Fruit fly (Drosophila melanogaster) whole organism, embryonic: ENCODE data around the gene CG13403.

Experiments used
- CG10366 ChIP-seq: fragments of 200-800 bp; sonication (Bioruptor generic); IDR thresholded peaks from 2 replicates; pipeline ENCODE4 v1.3.6; 2022; ENCODE audit warnings: missing biosample characterization, missing genetic modification characterization
- CG10565 ChIP-seq: fragments of 200-800 bp; sonication (Bioruptor generic); optimal IDR thresholded peaks from 3 replicates; lab custom pipeline; 2016; ENCODE audit warnings: missing biosample characterization, mild to moderate bottlenecking, missing genetic modification characterization
- CG10979 ChIP-seq: fragments of 200-800 bp; sonication (Bioruptor generic); optimal IDR thresholded peaks from 2 replicates; lab custom pipeline; 2018; ENCODE audit warnings: missing biosample characterization, mild to moderate bottlenecking, missing genetic modification characterization, moderate library complexity
- CG13123 ChIP-seq: fragments of 200-800 bp; sonication (Bioruptor generic); optimal IDR thresholded peaks from 2 replicates; lab custom pipeline; 2016; ENCODE audit warnings: missing biosample characterization, missing genetic modification characterization
- CG13296 ChIP-seq: fragments of 200-800 bp; sonication (Bioruptor generic); optimal IDR thresholded peaks from 3 replicates; lab custom pipeline; 2018; ENCODE audit warnings: missing biosample characterization, mild to moderate bottlenecking, missing genetic modification characterization
- CG15601 ChIP-seq: fragments of 200-800 bp; sonication (Bioruptor generic); optimal IDR thresholded peaks from 3 replicates; lab custom pipeline; 2019; ENCODE audit warnings: missing biosample characterization, mild to moderate bottlenecking, missing genetic modification characterization, moderate library complexity
- CG1832 ChIP-seq: fragments of 200-800 bp; sonication (Bioruptor generic); optimal IDR thresholded peaks from 2 replicates; lab custom pipeline; 2017; ENCODE audit warnings: missing biosample characterization, mild to moderate bottlenecking, missing genetic modification characterization, inconsistent platforms
- CG18599 ChIP-seq: fragments of 200-800 bp; sonication (Bioruptor generic); optimal IDR thresholded peaks from 3 replicates; lab custom pipeline; 2017; ENCODE audit warnings: missing biosample characterization, missing genetic modification characterization, mild to moderate bottlenecking, moderate library complexity, missing genetic modification reagents
- CG18764 ChIP-seq: fragments of 200-800 bp; sonication (Bioruptor generic); optimal IDR thresholded peaks from 3 replicates; lab custom pipeline; 2016; ENCODE audit warnings: missing biosample characterization, missing genetic modification characterization
- CG32767 ChIP-seq: fragments of 200-800 bp; sonication (Bioruptor generic); IDR thresholded peaks from 2 replicates; pipeline ENCODE4 v1.3.6; 2022; ENCODE audit warnings: missing biosample characterization, missing genetic modification characterization
- CG34376 ChIP-seq: fragments of 200-800 bp; sonication (Bioruptor generic); optimal IDR thresholded peaks from 2 replicates; lab custom pipeline; 2018; ENCODE audit warnings: missing biosample characterization, mild to moderate bottlenecking, missing genetic modification characterization
- Chrac-16 ChIP-seq: fragments of 200-800 bp; sonication (Bioruptor generic); optimal IDR thresholded peaks from 3 replicates; lab custom pipeline; 2016; ENCODE audit warnings: missing biosample characterization, missing genetic modification characterization
- CoRest ChIP-seq: fragments of 200-800 bp; sonication (Bioruptor generic); optimal IDR thresholded peaks from 3 replicates; lab custom pipeline; 2018; ENCODE audit warnings: missing biosample characterization, mild to moderate bottlenecking, missing genetic modification characterization, moderate library complexity
- D ChIP-seq, 2 experiments: fragments of 200-800 bp in 1 of 2; fragments of >200 bp in 1 of 2; sonication (Bioruptor generic) in 1 of 2; optimal IDR thresholded peaks; 2 replicates in 1 of 2; 3 replicates in 1 of 2; lab custom pipeline; 2017; ENCODE audit warnings: mild to moderate bottlenecking in 1 of 2, missing biosample characterization in 1 of 2, missing genetic modification characterization in 1 of 2, missing genetic modification reagents in 1 of 2
- Hr78 ChIP-seq, 2 experiments: fragments of 200-800 bp in 1 of 2; fragments of >200 bp in 1 of 2; sonication (Bioruptor generic) in 1 of 2; optimal IDR thresholded peaks; 2 replicates each; lab custom pipeline; 2017 to 2019; ENCODE audit warnings: missing biosample characterization in 2 of 2, missing genetic modification characterization in 2 of 2, mild to moderate bottlenecking in 1 of 2, moderate library complexity in 1 of 2
- MBD-R2 ChIP-seq: fragments of 200-800 bp; sonication (Bioruptor generic); IDR thresholded peaks from 2 replicates; pipeline ENCODE4 v1.3.6; 2022; ENCODE audit warnings: missing biosample characterization, missing genetic modification characterization
- Med ChIP-seq: fragments of 200-800 bp; sonication (Bioruptor generic); peaks from one replicate; lab custom pipeline; 2016; ENCODE audit warnings: missing biosample characterization, missing genetic modification characterization, mild to moderate bottlenecking, inconsistent platforms, moderate library complexity
- Ptx1 ChIP-seq: fragments of 200-800 bp; sonication (Bioruptor generic); IDR thresholded peaks from 2 replicates; pipeline ENCODE4 v1.3.6; 2022; ENCODE audit warnings: missing biosample characterization, missing genetic modification characterization
- Sry-δ ChIP-seq: fragments of 200-800 bp; sonication (Bioruptor generic); optimal IDR thresholded peaks from 2 replicates; lab custom pipeline; 2016; ENCODE audit warnings: missing biosample characterization, missing genetic modification characterization
- Stat92E ChIP-seq, 3 experiments: fragments of >200 bp in 2 of 3; fragments of 200-800 bp in 1 of 3; sonication (Bioruptor generic) in 1 of 3; optimal IDR thresholded peaks; 2 replicates each; lab custom pipeline; 2017 to 2019; ENCODE audit warnings: missing biosample characterization in 3 of 3, missing genetic modification characterization in 3 of 3, mild to moderate bottlenecking in 1 of 3, moderate library complexity in 1 of 3
- Xrp1 ChIP-seq: fragments of 200-800 bp; sonication (Bioruptor generic); IDR thresholded peaks from 2 replicates; pipeline ENCODE4 v1.3.6; 2022; ENCODE audit warnings: missing biosample characterization, missing genetic modification characterization
- btn ChIP-seq: fragments of 200-800 bp; sonication (Bioruptor generic); optimal IDR thresholded peaks from 2 replicates; lab custom pipeline; 2016; ENCODE audit warnings: missing biosample characterization, missing genetic modification characterization
- cato ChIP-seq: fragments of 200-800 bp; sonication (Bioruptor generic); optimal IDR thresholded peaks from 2 replicates; lab custom pipeline; 2016; ENCODE audit warnings: missing biosample characterization, missing genetic modification characterization, borderline replicate concordance
- cg ChIP-seq: fragments of 200-800 bp; sonication (Bioruptor generic); optimal IDR thresholded peaks from 3 replicates; lab custom pipeline; 2019; ENCODE audit warnings: missing biosample characterization, mild to moderate bottlenecking, missing genetic modification characterization, moderate library complexity
- croc ChIP-seq: fragments of 200-800 bp; sonication (Bioruptor generic); conservative IDR thresholded peaks from 3 replicates; pipeline ENCODE4 v1.3.6; 2022; ENCODE audit warnings: missing biosample characterization, missing genetic modification characterization
- crp ChIP-seq, 2 experiments: fragments of 200-800 bp; sonication (Bioruptor generic); optimal IDR thresholded peaks; 2 replicates in 1 of 2; 3 replicates in 1 of 2; lab custom pipeline; 2017; ENCODE audit warnings: missing biosample characterization in 2 of 2, missing genetic modification characterization in 2 of 2, mild to moderate bottlenecking in 1 of 2, moderate library complexity in 1 of 2
- ems ChIP-seq: fragments of 200-800 bp; sonication (Bioruptor generic); optimal IDR thresholded peaks from 3 replicates; lab custom pipeline; 2016; ENCODE audit warnings: missing biosample characterization, missing genetic modification characterization
- eve ChIP-seq, 2 experiments: fragments of >200 bp; optimal IDR thresholded peaks; 2 replicates each; lab custom pipeline; 2017; ENCODE audit warnings: missing biosample characterization in 2 of 2, missing genetic modification characterization in 2 of 2
- grau ChIP-seq: fragments of 200-800 bp; optimal IDR thresholded peaks from 3 replicates; lab custom pipeline; 2019; ENCODE audit warnings: missing biosample characterization, mild to moderate bottlenecking, missing genetic modification characterization, moderate library complexity
- gsb ChIP-seq: fragments of 200-800 bp; sonication (Bioruptor generic); IDR thresholded peaks from 2 replicates; pipeline ENCODE4 v1.3.6; 2022; ENCODE audit warnings: missing biosample characterization, missing genetic modification characterization
- jumu ChIP-seq: fragments of 200-800 bp; sonication (Bioruptor generic); optimal IDR thresholded peaks from 3 replicates; lab custom pipeline; 2016; ENCODE audit warnings: missing biosample characterization, missing genetic modification characterization
- kay ChIP-seq: fragments of 200-800 bp; sonication (Bioruptor generic); optimal IDR thresholded peaks from 2 replicates; lab custom pipeline; 2016; ENCODE audit warnings: missing biosample characterization, missing genetic modification characterization
- knrl ChIP-seq: fragments of 200-800 bp; sonication (Bioruptor generic); IDR thresholded peaks from 3 replicates; pipeline ENCODE4 v1.3.6; 2022; ENCODE audit warnings: missing biosample characterization, missing genetic modification characterization; ENCODE audit not compliant: partially characterized antibody
- lov ChIP-seq, 2 experiments: fragments of 200-800 bp in 1 of 2; fragments of >200 bp in 1 of 2; sonication (Bioruptor generic) in 1 of 2; IDR thresholded peaks in 1 of 2; optimal IDR thresholded peaks in 1 of 2; 2 replicates in 1 of 2; 3 replicates in 1 of 2; pipeline versions ENCODE4 v1.3.6 to Lab custom; 2017 to 2022; ENCODE audit warnings: missing biosample characterization in 1 of 2, missing genetic modification characterization in 1 of 2
- mirr ChIP-seq: fragments of 200-800 bp; sonication (Bioruptor generic); optimal IDR thresholded peaks from 3 replicates; lab custom pipeline; 2018; ENCODE audit warnings: missing biosample characterization, mild to moderate bottlenecking, missing genetic modification characterization
- nmo ChIP-seq: fragments of 200-800 bp; sonication (Bioruptor generic); optimal IDR thresholded peaks from 2 replicates; lab custom pipeline; 2018; ENCODE audit warnings: missing biosample characterization, mild to moderate bottlenecking, missing genetic modification characterization, moderate library complexity
- pfk ChIP-seq: fragments of 200-800 bp; sonication (Bioruptor generic); optimal IDR thresholded peaks from 2 replicates; lab custom pipeline; 2018; ENCODE audit warnings: missing biosample characterization, mild to moderate bottlenecking, missing genetic modification characterization, moderate library complexity
- pita ChIP-seq: fragments of 200-800 bp; sonication (Bioruptor generic); optimal IDR thresholded peaks from 2 replicates; lab custom pipeline; 2017; ENCODE audit warnings: missing biosample characterization, mild to moderate bottlenecking, missing genetic modification characterization
- pum ChIP-seq: fragments of 200-800 bp; sonication (Bioruptor generic); optimal IDR thresholded peaks from 2 replicates; lab custom pipeline; 2016; ENCODE audit warnings: missing biosample characterization, missing genetic modification characterization
- pzg ChIP-seq: fragments of 200-800 bp; sonication (Bioruptor generic); optimal IDR thresholded peaks from 3 replicates; lab custom pipeline; 2018; ENCODE audit warnings: missing biosample characterization, mild to moderate bottlenecking, missing genetic modification characterization, moderate library complexity
- scrt ChIP-seq: fragments of 200-800 bp; sonication (Bioruptor generic); optimal IDR thresholded peaks from 2 replicates; lab custom pipeline; 2018; ENCODE audit warnings: missing biosample characterization, mild to moderate bottlenecking, missing genetic modification characterization, moderate library complexity
- so ChIP-seq: fragments of 200-800 bp; sonication (Bioruptor generic); IDR thresholded peaks from 3 replicates; pipeline ENCODE4 v1.3.6; 2022; ENCODE audit warnings: missing biosample characterization, missing genetic modification characterization
- toy ChIP-seq: fragments of 200-800 bp; sonication (Bioruptor generic); IDR thresholded peaks from 2 replicates; pipeline ENCODE4 v1.3.6; 2022; ENCODE audit warnings: missing biosample characterization, missing genetic modification characterization
- zen ChIP-seq: fragments of 200-800 bp; sonication (Bioruptor generic); optimal IDR thresholded peaks from 3 replicates; lab custom pipeline; 2018; ENCODE audit warnings: missing biosample characterization, mild to moderate bottlenecking, missing genetic modification characterization, moderate library complexity

CG13403 gene

DNA sequence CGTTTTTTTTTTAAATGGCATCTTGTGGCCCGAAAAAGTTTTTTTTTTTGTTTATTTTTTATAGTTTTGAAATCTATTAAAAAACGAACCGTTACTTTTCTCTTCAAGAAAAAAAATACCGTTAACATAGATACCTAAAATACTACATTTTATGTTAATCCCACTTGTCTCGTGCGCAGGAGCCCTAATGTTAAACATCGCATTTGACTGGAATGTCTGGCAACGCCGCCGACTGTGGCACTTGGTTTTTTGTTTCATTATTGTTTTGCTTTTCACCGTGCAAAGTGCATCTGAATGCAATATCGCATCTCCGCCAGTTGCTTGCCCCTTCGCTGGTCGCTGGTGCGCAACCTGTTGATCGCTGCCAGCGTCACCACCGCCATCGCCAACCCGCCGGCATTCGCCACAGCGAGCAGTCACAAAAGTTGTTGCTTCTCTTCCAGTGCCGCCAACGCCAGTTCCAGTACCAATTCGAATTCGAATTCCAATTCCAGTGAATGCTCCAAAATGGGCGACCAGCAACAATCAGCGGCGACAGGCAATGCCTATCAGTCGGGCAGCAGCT is 8.2 kb upstream of the CG13403 start, which contains the start of gene CG11590 (continued):
- TF ChIP-seq zen (tag; lab: Kevin White, UChicago) (no peak), pita (GFP tag; lab: Kevin White, UChicago) (no peak), Med (no peak), CG18764 (GFP tag; lab: Kevin White, UChicago) (peak; percentile 96), pzg (peak; percentile 27), CG1832 (GFP tag; lab: Kevin White, UChicago) (no peak), pum (no peak), CG32767 (no peak), grau (tag; lab: Kevin White, UChicago) (no peak), Chrac-16 (GFP tag; lab: Kevin White, UChicago) (no peak), CG34376 (GFP tag; lab: Kevin White, UChicago) (no peak), crp (GFP tag; optimal IDR thresholded peaks at IDR 0.05; lab: Kevin White, UChicago) (peak in 1 of 2 experiments; percentile 28), cg (GFP tag; lab: Kevin White, UChicago) (no peak), MBD-R2 (GFP tag; lab: Robert Waterston, UW) (peak; percentile 84), CG10565 (GFP tag; lab: Kevin White, UChicago) (no peak), knrl (GFP tag; lab: Robert Waterston, UW) (no peak), toy (GFP tag; lab: Robert Waterston, UW) (no peak), pfk (GFP tag; lab: Kevin White, UChicago) (no peak), btn (GFP tag; lab: Kevin White, UChicago) (no peak), kay (GFP tag; lab: Kevin White, UChicago) (no peak), D (optimal IDR thresholded peaks at IDR 0.05; lab: Kevin White, UChicago) (no peak), D (GFP tag; optimal IDR thresholded peaks at IDR 0.05; lab: Kevin White, UChicago) (no peak), lov (optimal IDR thresholded peaks at IDR 0.05; lab: Kevin White, UChicago) (no peak), lov (GFP tag; IDR thresholded peaks at IDR 0.05; lab: Robert Waterston, UW) (no peak), Xrp1 (no peak), CG10366 (GFP tag; lab: Robert Waterston, UW) (no peak), gsb (GFP tag; lab: Robert Waterston, UW) (no peak), Sry-δ (no peak), croc (GFP tag; lab: Robert Waterston, UW) (no peak), so (GFP tag; lab: Robert Waterston, UW) (no peak), mirr (GFP tag; lab: Kevin White, UChicago) (no peak), jumu (GFP tag; lab: Kevin White, UChicago) (no peak), Stat92E (GFP tag; optimal IDR thresholded peaks at IDR 0.05; lab: Kevin White, UChicago) (no peak), CG13123 (GFP tag; lab: Kevin White, UChicago) (no peak), eve (GFP tag; optimal IDR thresholded peaks at IDR 0.05; lab: Kevin White, UChicago) (no peak), CG15601 (tag; lab: Kevin White, UChicago) (no peak), nmo (GFP tag; lab: Kevin White, UChicago) (no peak), ems (GFP tag; lab: Kevin White, UChicago) (no peak), CG13296 (GFP tag; lab: Kevin White, UChicago) (no peak), Hr78 (GFP tag; optimal IDR thresholded peaks at IDR 0.05; lab: Kevin White, UChicago) (no peak), CG10979 (no peak), Ptx1 (GFP tag; lab: Robert Waterston, UW) (no peak), CoRest (tag; lab: Kevin White, UChicago) (no peak), cato (no peak), scrt (no peak), CG18599 (GFP tag; lab: Kevin White, UChicago) (no peak)
